Fruit fly (Drosophila melanogaster) whole organism, embryonic: ENCODE measurements around the gene CG13272.
A peak's percentile ranks its signal among the peaks of the same experiment; 100 is the strongest.

Experiments used
- CG10366 ChIP-seq: fragments of 200-800 bp; sonication (Bioruptor generic); IDR thresholded peaks from 2 replicates; pipeline ENCODE4 v1.3.6; 2022; ENCODE audit warnings: missing biosample characterization, missing genetic modification characterization
- CG10543 ChIP-seq: fragments of 200-800 bp; sonication (Bioruptor generic); optimal IDR thresholded peaks from 3 replicates; lab custom pipeline; 2017; ENCODE audit warnings: missing biosample characterization, mild to moderate bottlenecking, missing genetic modification characterization, moderate library complexity
- CG12071 ChIP-seq: fragments of 200-800 bp; sonication (Bioruptor generic); optimal IDR thresholded peaks from 3 replicates; lab custom pipeline; 2018; ENCODE audit warnings: missing biosample characterization, mild to moderate bottlenecking, missing genetic modification characterization
- CG12236 ChIP-seq: fragments of 200-800 bp; sonication (Bioruptor generic); optimal IDR thresholded peaks from 2 replicates; lab custom pipeline; 2016; ENCODE audit warnings: missing biosample characterization, missing genetic modification characterization
- CG12769 ChIP-seq: fragments of 200-800 bp; sonication (Bioruptor generic); optimal IDR thresholded peaks from 2 replicates; lab custom pipeline; 2019; ENCODE audit warnings: missing biosample characterization, mild to moderate bottlenecking, missing genetic modification characterization, moderate library complexity
- CG13296 ChIP-seq: fragments of 200-800 bp; sonication (Bioruptor generic); optimal IDR thresholded peaks from 3 replicates; lab custom pipeline; 2018; ENCODE audit warnings: missing biosample characterization, mild to moderate bottlenecking, missing genetic modification characterization
- CG13624 ChIP-seq: fragments of 200-800 bp; sonication (Bioruptor generic); optimal IDR thresholded peaks from 2 replicates; lab custom pipeline; 2016; ENCODE audit warnings: missing biosample characterization, missing genetic modification characterization
- CG15269 ChIP-seq: fragments of 200-800 bp; sonication (Bioruptor generic); optimal IDR thresholded peaks from 2 replicates; lab custom pipeline; 2018; ENCODE audit warnings: missing biosample characterization, mild to moderate bottlenecking, missing genetic modification characterization, moderate library complexity
- CG15601 ChIP-seq: fragments of 200-800 bp; sonication (Bioruptor generic); optimal IDR thresholded peaks from 3 replicates; lab custom pipeline; 2019; ENCODE audit warnings: missing biosample characterization, mild to moderate bottlenecking, missing genetic modification characterization, moderate library complexity
- CG2199 ChIP-seq: fragments of 200-800 bp; sonication (Bioruptor generic); IDR thresholded peaks from 3 replicates; pipeline ENCODE4 v1.3.6; 2022; ENCODE audit warnings: missing biosample characterization, missing genetic modification characterization
- CG2875 ChIP-seq: fragments of 200-800 bp; sonication (Bioruptor generic); optimal IDR thresholded peaks from 2 replicates; lab custom pipeline; 2017; ENCODE audit warnings: missing biosample characterization, mild to moderate bottlenecking, missing genetic modification characterization, missing genetic modification reagents
- CG3163 ChIP-seq: fragments of 200-800 bp; sonication (Bioruptor generic); optimal IDR thresholded peaks from 3 replicates; lab custom pipeline; 2016; ENCODE audit warnings: missing biosample characterization, missing genetic modification characterization
- CG34376 ChIP-seq: fragments of 200-800 bp; sonication (Bioruptor generic); optimal IDR thresholded peaks from 2 replicates; lab custom pipeline; 2018; ENCODE audit warnings: missing biosample characterization, mild to moderate bottlenecking, missing genetic modification characterization
- CG6175 ChIP-seq: fragments of 200-800 bp; sonication (Bioruptor generic); IDR thresholded peaks from 3 replicates; pipeline ENCODE4 v1.3.6; 2022; ENCODE audit warnings: missing biosample characterization, missing genetic modification characterization
- CG7987 ChIP-seq: fragments of 200-800 bp; sonication (Bioruptor generic); optimal IDR thresholded peaks from 2 replicates; lab custom pipeline; 2018; ENCODE audit warnings: missing biosample characterization, mild to moderate bottlenecking, missing genetic modification characterization, moderate library complexity
- CG8290 ChIP-seq, 3 experiments: fragments of 200-800 bp; sonication (Bioruptor generic); optimal IDR thresholded peaks; 2 replicates each; lab custom pipeline; 2016 to 2019; ENCODE audit warnings: missing biosample characterization in 3 of 3, missing genetic modification characterization in 3 of 3, mild to moderate bottlenecking in 2 of 3, moderate library complexity in 1 of 3
- Deaf1 ChIP-seq: fragments of 200-800 bp; optimal IDR thresholded peaks from 3 replicates; lab custom pipeline; 2019; ENCODE audit warnings: missing biosample characterization, mild to moderate bottlenecking, missing genetic modification characterization, moderate library complexity
- E2f2 ChIP-seq: fragments of 200-800 bp; sonication (Bioruptor generic); IDR thresholded peaks from 2 replicates; pipeline ENCODE4 v1.3.6; 2022; ENCODE audit warnings: missing biosample characterization, missing genetic modification characterization
- Ets65A ChIP-seq: fragments of 200-800 bp; sonication (Bioruptor generic); peaks from one replicate; lab custom pipeline; 2016; ENCODE audit warnings: missing biosample characterization, missing genetic modification characterization
- GATAe ChIP-seq: fragments of 200-800 bp; sonication (Bioruptor generic); conservative IDR thresholded peaks from 2 replicates; pipeline ENCODE4 v1.3.6; 2022; ENCODE audit warnings: missing biosample characterization, missing genetic modification characterization
- HmgZ ChIP-seq: fragments of 200-800 bp; sonication (Bioruptor generic); optimal IDR thresholded peaks from 2 replicates; lab custom pipeline; 2018; ENCODE audit warnings: missing biosample characterization, mild to moderate bottlenecking, missing genetic modification characterization
- Hr51 ChIP-seq, 2 experiments: fragments of 200-800 bp; sonication (Bioruptor generic); optimal IDR thresholded peaks; 2 replicates in 1 of 2; 3 replicates in 1 of 2; lab custom pipeline; 2016 to 2018; ENCODE audit warnings: missing biosample characterization in 2 of 2, missing genetic modification characterization in 2 of 2, mild to moderate bottlenecking in 1 of 2, moderate library complexity in 1 of 2
- Hr78 ChIP-seq, 2 experiments: fragments of 200-800 bp in 1 of 2; fragments of >200 bp in 1 of 2; sonication (Bioruptor generic) in 1 of 2; optimal IDR thresholded peaks; 2 replicates each; lab custom pipeline; 2017 to 2019; ENCODE audit warnings: missing biosample characterization in 2 of 2, missing genetic modification characterization in 2 of 2, mild to moderate bottlenecking in 1 of 2, moderate library complexity in 1 of 2
- Med ChIP-seq: fragments of 200-800 bp; sonication (Bioruptor generic); peaks from one replicate; lab custom pipeline; 2016; ENCODE audit warnings: missing biosample characterization, missing genetic modification characterization, mild to moderate bottlenecking, inconsistent platforms, moderate library complexity
- Ptx1 ChIP-seq: fragments of 200-800 bp; sonication (Bioruptor generic); IDR thresholded peaks from 2 replicates; pipeline ENCODE4 v1.3.6; 2022; ENCODE audit warnings: missing biosample characterization, missing genetic modification characterization
- Side ChIP-seq: fragments of 200-800 bp; sonication (Bioruptor generic); optimal IDR thresholded peaks from 2 replicates; lab custom pipeline; 2016; ENCODE audit warnings: missing biosample characterization, missing genetic modification characterization
- Sin3A ChIP-seq: fragments of >200 bp; optimal IDR thresholded peaks from 2 replicates; lab custom pipeline; 2018
- Trl ChIP-seq, 3 experiments: fragments of >200 bp in 2 of 3; fragments of 200-800 bp in 1 of 3; sonication (Bioruptor generic) in 1 of 3; optimal IDR thresholded peaks; 2 replicates in 1 of 3; 3 replicates in 2 of 3; lab custom pipeline; 2016 to 2017; ENCODE audit warnings: missing biosample characterization in 1 of 3, missing genetic modification characterization in 1 of 3
- amos ChIP-seq: fragments of 200-800 bp; sonication (Bioruptor generic); IDR thresholded peaks from 2 replicates; pipeline ENCODE4 v1.3.6; 2022; ENCODE audit warnings: missing biosample characterization, missing genetic modification characterization; ENCODE audit not compliant: partially characterized antibody
- bigmax ChIP-seq: fragments of 200-800 bp; sonication (Bioruptor generic); optimal IDR thresholded peaks from 2 replicates; lab custom pipeline; 2018; ENCODE audit warnings: missing biosample characterization, mild to moderate bottlenecking, missing genetic modification characterization
- cad ChIP-seq: fragments of >200 bp; optimal IDR thresholded peaks from 2 replicates; lab custom pipeline; 2017; ENCODE audit warnings: missing biosample characterization, missing genetic modification characterization
- chinmo ChIP-seq: fragments of 200-800 bp; sonication (Bioruptor generic); IDR thresholded peaks from 4 replicates; pipeline ENCODE4 v1.3.6; 2022; ENCODE audit warnings: missing biosample characterization, missing genetic modification characterization; ENCODE audit not compliant: partially characterized antibody
- cwo ChIP-seq: fragments of 200-800 bp; sonication (Bioruptor generic); optimal IDR thresholded peaks from 3 replicates; lab custom pipeline; 2017; ENCODE audit warnings: missing biosample characterization, missing genetic modification characterization, mild to moderate bottlenecking, moderate library complexity, missing genetic modification reagents
- danr ChIP-seq: fragments of 200-800 bp; sonication (Bioruptor generic); IDR thresholded peaks from 2 replicates; pipeline ENCODE4 v1.3.6; 2022; ENCODE audit warnings: missing biosample characterization, missing genetic modification characterization
- exex ChIP-seq: fragments of 200-800 bp; sonication (Bioruptor generic); optimal IDR thresholded peaks from 4 replicates; lab custom pipeline; 2018; ENCODE audit warnings: missing biosample characterization, mild to moderate bottlenecking, missing genetic modification characterization, moderate library complexity
- fd64A ChIP-seq: fragments of 200-800 bp; sonication (Bioruptor generic); optimal IDR thresholded peaks from 3 replicates; lab custom pipeline; 2018; ENCODE audit warnings: missing biosample characterization, mild to moderate bottlenecking, missing genetic modification characterization
- fd96Cb ChIP-seq: fragments of 200-800 bp; sonication (Bioruptor generic); optimal IDR thresholded peaks from 2 replicates; lab custom pipeline; 2018; ENCODE audit warnings: missing biosample characterization, mild to moderate bottlenecking, missing genetic modification characterization, moderate library complexity
- grn ChIP-seq: fragments of 200-800 bp; sonication (Bioruptor generic); optimal IDR thresholded peaks from 3 replicates; lab custom pipeline; 2017; ENCODE audit warnings: missing biosample characterization, missing genetic modification characterization
- gsb ChIP-seq: fragments of 200-800 bp; sonication (Bioruptor generic); IDR thresholded peaks from 2 replicates; pipeline ENCODE4 v1.3.6; 2022; ENCODE audit warnings: missing biosample characterization, missing genetic modification characterization
- gt ChIP-seq: fragments of 200-800 bp; sonication (Bioruptor generic); IDR thresholded peaks from 2 replicates; pipeline ENCODE4 v1.3.6; 2022; ENCODE audit warnings: missing biosample characterization, missing genetic modification characterization
- insv ChIP-seq, 2 experiments: fragments of 200-800 bp; sonication (Bioruptor generic); optimal IDR thresholded peaks; 3 replicates each; lab custom pipeline; 2016 to 2018; ENCODE audit warnings: missing biosample characterization in 2 of 2, missing genetic modification characterization in 2 of 2
- jing ChIP-seq: fragments of 200-800 bp; sonication (Bioruptor generic); optimal IDR thresholded peaks from 2 replicates; lab custom pipeline; 2018; ENCODE audit warnings: missing biosample characterization, mild to moderate bottlenecking, missing genetic modification characterization
- lab ChIP-seq: fragments of 200-800 bp; sonication (Bioruptor generic); optimal IDR thresholded peaks from 3 replicates; lab custom pipeline; 2017; ENCODE audit warnings: missing biosample characterization, missing genetic modification characterization, mild to moderate bottlenecking, moderate library complexity, missing genetic modification reagents
- mirr ChIP-seq: fragments of 200-800 bp; sonication (Bioruptor generic); optimal IDR thresholded peaks from 3 replicates; lab custom pipeline; 2018; ENCODE audit warnings: missing biosample characterization, mild to moderate bottlenecking, missing genetic modification characterization
- odd ChIP-seq: fragments of 200-800 bp; sonication (Bioruptor generic); optimal IDR thresholded peaks from 2 replicates; lab custom pipeline; 2017; ENCODE audit warnings: missing biosample characterization, mild to moderate bottlenecking, missing genetic modification characterization
- pzg ChIP-seq: fragments of 200-800 bp; sonication (Bioruptor generic); optimal IDR thresholded peaks from 3 replicates; lab custom pipeline; 2018; ENCODE audit warnings: missing biosample characterization, mild to moderate bottlenecking, missing genetic modification characterization, moderate library complexity
- sens ChIP-seq: fragments of 200-800 bp; sonication (Bioruptor generic); peaks from one replicate; lab custom pipeline; 2016; ENCODE audit warnings: missing biosample characterization, missing genetic modification characterization
- sug ChIP-seq: fragments of 200-800 bp; optimal IDR thresholded peaks from 2 replicates; lab custom pipeline; 2019; ENCODE audit warnings: missing biosample characterization, mild to moderate bottlenecking, missing genetic modification characterization, moderate library complexity
- wor ChIP-seq: fragments of 200-800 bp; sonication (Bioruptor generic); IDR thresholded peaks from 2 replicates; pipeline ENCODE4 v1.3.6; 2022; ENCODE audit warnings: missing biosample characterization, missing genetic modification characterization

Gene CG13272

DNA sequence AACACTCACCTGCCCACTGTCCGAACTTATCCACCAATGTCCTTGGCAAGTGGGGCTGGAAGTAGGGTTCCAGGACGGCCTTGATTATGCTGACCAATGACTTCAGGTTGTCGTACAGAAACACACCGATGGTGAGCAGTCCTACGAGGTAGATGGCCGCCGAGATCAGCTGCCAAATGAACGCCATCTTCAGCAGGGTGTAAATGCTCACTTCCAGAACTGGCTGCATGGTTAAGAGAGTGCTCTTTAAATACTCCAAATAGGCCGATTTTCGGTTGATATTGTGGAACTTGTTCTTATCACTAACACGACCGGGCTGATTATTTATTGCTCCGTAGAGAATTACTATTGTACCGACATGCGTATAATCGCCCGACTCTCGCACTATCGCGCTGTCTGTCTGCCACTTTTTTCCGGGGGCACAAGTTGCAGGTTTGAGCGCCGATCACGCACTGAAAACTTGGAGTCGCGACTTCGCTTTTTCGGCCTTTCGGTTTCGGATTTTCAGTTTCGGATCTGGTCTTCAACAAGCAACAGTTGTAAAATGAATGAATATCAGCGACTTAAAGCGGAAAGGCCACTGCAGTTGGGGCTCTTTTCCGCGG lies 42.2 kb downstream of the CG13272 start:
- no peak for TF ChIP-seq Sin3A (lab: Kevin White, UChicago)
- no peak for TF ChIP-seq insv (GFP tag; optimal IDR thresholded peaks at IDR 0.05; lab: Kevin White, UChicago)
- no peak for TF ChIP-seq CG12236 (GFP tag; lab: Kevin White, UChicago)
- no peak for TF ChIP-seq Ptx1 (GFP tag; lab: Robert Waterston, UW)
- peak; percentile 88 for TF ChIP-seq Deaf1 (tag; lab: Kevin White, UChicago)
- peak; percentile 3 for TF ChIP-seq fd64A
- peak; percentile 17 for TF ChIP-seq Ets65A (GFP tag; lab: Kevin White, UChicago)
- no peak for TF ChIP-seq Side
- TF ChIP-seq CG12071: peak; percentile 11
- TF ChIP-seq E2f2 (GFP tag; lab: Robert Waterston, UW): 0 out of 2 replicates have a peak, but pooled peaks have one; percentile 14
- TF ChIP-seq CG2875 (GFP tag; lab: Kevin White, UChicago): no peak
- TF ChIP-seq bigmax (GFP tag; lab: Kevin White, UChicago): no peak
- no peak for TF ChIP-seq pzg (GFP tag; lab: Kevin White, UChicago)
- TF ChIP-seq exex: peak; percentile 71
- no peak for TF ChIP-seq amos (GFP tag; lab: Robert Waterston, UW)
- peak; percentile 44 for TF ChIP-seq CG34376
- no peak for TF ChIP-seq danr
- TF ChIP-seq mirr (GFP tag; lab: Kevin White, UChicago): peak; percentile 88
- TF ChIP-seq wor (GFP tag; lab: Robert Waterston, UW): no peak
- TF ChIP-seq CG15269 (tag; lab: Kevin White, UChicago): no peak
- no peak for TF ChIP-seq fd96Cb (tag; lab: Kevin White, UChicago)
- peak; percentile 88; the same call in 2 of the 3 replicates for TF ChIP-seq CG6175 (GFP tag; lab: Robert Waterston, UW)
- peak; percentile 5 for TF ChIP-seq CG7987 (GFP tag; lab: Kevin White, UChicago)
- peak; percentile 21 for TF ChIP-seq grn (GFP tag; lab: Kevin White, UChicago)
- peak; percentile 15 for TF ChIP-seq CG12769 (tag; lab: Kevin White, UChicago)
- 0 out of 4 replicates have a peak, but pooled peaks have one; percentile 40 for TF ChIP-seq chinmo
- TF ChIP-seq Hr78 (GFP tag; optimal IDR thresholded peaks at IDR 0.05; lab: Kevin White, UChicago): peak in 1 of 2 experiments; percentile 14
- TF ChIP-seq cwo (GFP tag; lab: Kevin White, UChicago): peak; percentile 15
- TF ChIP-seq HmgZ: peak; percentile 3
- TF ChIP-seq CG10366 (GFP tag; lab: Robert Waterston, UW): no peak
- TF ChIP-seq gt (GFP tag; lab: Robert Waterston, UW): no peak
- TF ChIP-seq sug (tag; lab: Kevin White, UChicago): peak; percentile 76
- TF ChIP-seq Trl (optimal IDR thresholded peaks at IDR 0.05; lab: Kevin White, UChicago): peak; percentile 6 to 14
- TF ChIP-seq Trl (GFP tag; optimal IDR thresholded peaks at IDR 0.05; lab: Kevin White, UChicago): no peak
- TF ChIP-seq CG3163 (GFP tag; lab: Kevin White, UChicago): peak; percentile 64
- peak; percentile 47 for TF ChIP-seq sens (GFP tag; lab: Kevin White, UChicago)
- peak; percentile 73 for TF ChIP-seq Med (GFP tag; lab: Kevin White, UChicago)
- peak; percentile 1 for TF ChIP-seq CG15601 (tag; lab: Kevin White, UChicago)
- TF ChIP-seq CG10543 (GFP tag; lab: Kevin White, UChicago): peak; percentile 55
- no peak for TF ChIP-seq CG8290 (GFP tag; optimal IDR thresholded peaks at IDR 0.05; lab: Kevin White, UChicago)
- TF ChIP-seq CG8290 (tag; optimal IDR thresholded peaks at IDR 0.05; lab: Kevin White, UChicago): peak in 1 of 2 experiments; percentile 18
- TF ChIP-seq cad: no peak
- TF ChIP-seq GATAe (GFP tag; lab: Robert Waterston, UW): peak; percentile 9; the same call in 1 of the 2 replicates
- TF ChIP-seq jing (GFP tag; lab: Kevin White, UChicago): no peak
- peak; percentile 39 for TF ChIP-seq CG13296 (GFP tag; lab: Kevin White, UChicago)
- no peak for TF ChIP-seq CG13624 (GFP tag; lab: Kevin White, UChicago)
- TF ChIP-seq CG2199 (GFP tag; lab: Robert Waterston, UW): peak; percentile 93
- peak in 1 of 2 experiments; percentile 1 for TF ChIP-seq Hr51 (GFP tag; optimal IDR thresholded peaks at IDR 0.05; lab: Kevin White, UChicago)
- peak; percentile 51 for TF ChIP-seq odd (GFP tag; lab: Kevin White, UChicago)
- no peak for TF ChIP-seq gsb
- TF ChIP-seq lab (GFP tag; lab: Kevin White, UChicago): peak; percentile 39
